Worm (Caenorhabditis elegans) whole organism, dauer: ENCODE results near the gene far-8.

Experiments
- unc-62 ChIP-seq: sonication (generic microtip); optimal IDR thresholded peaks from 2 replicates; lab custom pipeline; 2017; ENCODE audit warnings: missing biosample characterization, missing genetic modification reagents, missing genetic modification characterization

far-8 gene

ce11 chrIII:842630-843029 is at the start of gene far-8:
TSS of gene far-8 (plus strand) at chrIII:842930.
- no peak for TF ChIP-seq unc-62

- TF ChIP-seq unc-62 = no peak
These were observed 49.1 kb upstream of the far-8 start, which contains the start of gene snt-2 for ce11 chrIII:793595-793994. TSS of gene snt-2 (minus strand) at chrIII:793733.

ce11 chrIII:794000-794399 is 48.7 kb upstream of the far-8 start, which contains the start of gene rps-29:
TSS of gene rps-29 (plus strand) at chrIII:794300.
- no peak for TF ChIP-seq unc-62

- TF ChIP-seq unc-62 = no peak
These were observed 47.6 kb upstream of the far-8 start, which contains the start of gene trpp-11 for ce11 chrIII:794984-795596. TSS of gene trpp-11 (plus strand) at chrIII:795136.

- no peak for TF ChIP-seq unc-62
These were observed 45.2 kb upstream of the far-8 start for ce11 chrIII:797507-797906.

ce11 chrIII:802041-802440 is 40.7 kb upstream of the far-8 start:
- TF ChIP-seq unc-62 = no peak

- TF ChIP-seq unc-62 = no peak
These were observed 31.2 kb upstream of the far-8 start, which contains the start of gene daf-7 for ce11 chrIII:811544-811943. TSS of gene daf-7 (plus strand) at chrIII:811844.

- TF ChIP-seq unc-62 = no peak
These were observed 26.9 kb upstream of the far-8 start, which contains the start of gene dac-1 for ce11 chrIII:815845-816244. TSS of gene dac-1 (plus strand) at chrIII:816145.

ce11 chrIII:819313-819712 is 23.4 kb upstream of the far-8 start:
- TF ChIP-seq unc-62 = no peak

- no peak for TF ChIP-seq unc-62
These were observed 20.0 kb upstream of the far-8 start, which contains the start of gene clec-149 for ce11 chrIII:822546-823272. TSS of gene clec-149 (plus strand) at chrIII:823222.

- no peak for TF ChIP-seq unc-62
These were observed 17.5 kb upstream of the far-8 start for ce11 chrIII:825256-825655.

ce11 chrIII:831961-832360 is 10.8 kb upstream of the far-8 start, which contains the start of gene ceeh-1:
TSS of gene ceeh-1 (minus strand) at chrIII:832277.
- no peak for TF ChIP-seq unc-62

ce11 chrIII:832855-833504 is 9.8 kb upstream of the far-8 start, which contains the start of gene zip-2:
TSS of gene zip-2 (plus strand) at chrIII:832982.
- no peak for TF ChIP-seq unc-62

ce11 chrIII:833711-834442 is 8.9 kb upstream of the far-8 start:
- peak; percentile 9 for TF ChIP-seq unc-62

ce11 chrIII:834443-834815 is 8.3 kb upstream of the far-8 start:
- no peak for TF ChIP-seq unc-62

- no peak for TF ChIP-seq unc-62
These were observed 7.5 kb upstream of the far-8 start for ce11 chrIII:835208-835607.
